Fruit fly (Drosophila melanogaster) Kc167 (cell line): ENCODE results near the gene swa.
"Not testable (repeated sequence)": the region's sequence is repeated elsewhere in the genome, so short reads cannot be mapped to it uniquely, and the experiment has no call there.

Experiments used
- Myc ChIP-seq: fragments of >200 bp; optimal IDR thresholded peaks from 2 replicates; lab custom pipeline; 2017; ENCODE audit warnings: missing external identifiers
- psq ChIP-seq: fragments of >200 bp; optimal IDR thresholded peaks from 2 replicates; lab custom pipeline; 2017; ENCODE audit warnings: missing external identifiers
- ttk ChIP-seq: sonication (Bioruptor generic); optimal IDR thresholded peaks from 2 replicates; lab custom pipeline; 2017; ENCODE audit warnings: missing external identifiers

dm6 chrX:6400000-6400399 is 34.5 kb upstream of the swa start, which contains the start of gene CG33669:
- TF ChIP-seq psq, Myc, ttk (lab: Kevin White, UChicago): not testable (repeated sequence)
